Worm (Caenorhabditis elegans) whole organism, L4/young adult: ENCODE data around the gene T25B2.1.

Experiments used
- W03F9.2 ChIP-seq: fragments of 150-350 bp; optimal IDR thresholded peaks from 2 replicates; lab custom pipeline; 2014; ENCODE audit warnings: missing biosample characterization, missing genetic modification characterization
- him-1 ChIP-seq: sonication (generic microtip); optimal IDR thresholded peaks from 2 replicates; lab custom pipeline; 2016; ENCODE audit warnings: missing genotype, missing genetic modification reagents, missing genetic modification characterization, missing compliant biosample characterization

DNA sequence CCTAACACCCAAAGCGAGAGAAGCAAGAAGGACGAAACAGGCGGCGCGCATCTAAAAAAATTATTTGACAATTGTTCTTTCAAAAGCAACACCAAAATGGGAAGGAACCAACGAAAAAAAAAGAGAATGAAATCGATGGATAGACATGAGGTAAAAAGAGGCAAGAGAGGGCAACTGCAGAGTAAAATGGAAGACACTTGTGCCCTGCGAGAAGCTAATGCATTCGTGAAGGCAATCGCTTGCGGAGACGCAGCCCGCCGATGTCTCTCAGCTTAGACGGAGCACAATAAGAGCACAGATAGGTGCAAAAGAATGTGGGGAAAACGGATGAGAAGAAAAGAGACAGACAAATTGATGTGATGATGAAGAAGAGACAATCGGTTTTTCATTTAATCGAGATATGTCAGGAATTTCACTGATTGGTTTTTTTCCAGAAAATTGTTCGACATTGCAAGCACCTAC is 45.5 kb upstream of the T25B2.1 start, which contains the start of gene C15H9.9:
- TF ChIP-seq him-1 (tag; lab: Kevin White, UChicago) (peak; percentile 54), W03F9.2 (tag; lab: Kevin White, UChicago) (no peak)
